Fruit fly (Drosophila melanogaster): ENCODE results near the gene gcm2.

Gene gcm2

DNA sequence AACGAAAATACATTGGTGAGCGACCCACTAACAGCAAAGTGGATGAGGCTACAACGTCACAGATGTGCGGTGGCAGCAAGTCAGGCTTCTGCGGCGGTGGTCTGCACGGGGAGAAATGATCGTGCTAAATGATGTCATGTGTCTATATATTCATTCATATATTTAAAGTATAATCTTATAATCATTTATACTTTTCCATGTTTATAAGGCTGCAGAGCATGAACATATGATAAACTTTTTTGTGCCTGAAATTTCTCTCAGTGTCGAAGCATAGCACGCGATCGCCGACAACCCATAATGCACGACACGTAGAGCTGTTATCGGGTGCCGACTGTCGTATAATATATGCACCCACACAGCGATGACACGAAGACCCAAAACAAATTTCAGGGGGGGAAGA, 10.0 kb upstream of the gcm2 start (continued):
- peak; percentile 76 for TF ChIP-seq CG4424 (GFP tag; optimal IDR thresholded peaks at IDR 0.05)
- no peak for TF ChIP-seq hbn (GFP tag; IDR thresholded peaks at IDR 0.05; ENCODE audit: partially characterized antibody)
- TF ChIP-seq CG10654 (GFP tag; optimal IDR thresholded peaks at IDR 0.05) = peak; percentile 6
- TF ChIP-seq Lhr (GFP tag; optimal IDR thresholded peaks at IDR 0.05) = peak; percentile 31
- peak; percentile 86 for TF ChIP-seq CG10979 (tag; optimal IDR thresholded peaks at IDR 0.05)
- peak; percentile 31 for TF ChIP-seq CG18764 (GFP tag; optimal IDR thresholded peaks at IDR 0.05)
- TF ChIP-seq gro (GFP tag; optimal IDR thresholded peaks at IDR 0.05) = no peak
- TF ChIP-seq sc (optimal IDR thresholded peaks at IDR 0.05) = no peak
- peak; percentile 53 for TF ChIP-seq sc (GFP tag; optimal IDR thresholded peaks at IDR 0.05)
- 0 out of 2 replicates have a peak, but pooled peaks have one; percentile 19 for TF ChIP-seq gsb (GFP tag; IDR thresholded peaks at IDR 0.05)
- no peak for TF ChIP-seq mam (GFP tag; optimal IDR thresholded peaks at IDR 0.05)
- TF ChIP-seq ssp (GFP tag; IDR thresholded peaks at IDR 0.05) = peak; percentile 70
- no peak for TF ChIP-seq CG6791 (GFP tag; IDR thresholded peaks at IDR 0.05; ENCODE audit: partially characterized antibody)
- peak; percentile 14 for TF ChIP-seq CG16863 (GFP tag; optimal IDR thresholded peaks at IDR 0.05)
- peak; percentile 80 for TF ChIP-seq CG14667 (GFP tag; IDR thresholded peaks at IDR 0.05)
- peak; percentile 53; the same call in 1 of the 2 replicates for TF ChIP-seq CG14441 (GFP tag; IDR thresholded peaks at IDR 0.05)
- no peak for TF ChIP-seq CG17912 (GFP tag; optimal IDR thresholded peaks at IDR 0.05)
- peak; percentile 72; the same call in 1 of the 2 replicates for TF ChIP-seq peb (GFP tag; IDR thresholded peaks at IDR 0.05)
- peak; percentile 87 for TF ChIP-seq CG17328 (GFP tag; IDR thresholded peaks at IDR 0.05)
- TF ChIP-seq kni (GFP tag; optimal IDR thresholded peaks at IDR 0.05) = no peak
- peak; percentile 83 for TF ChIP-seq croc (GFP tag; conservative IDR thresholded peaks at IDR 0.05)
- TF ChIP-seq lola (GFP tag; optimal IDR thresholded peaks at IDR 0.05) = peak in 1 of 3 experiments; percentile 81
- peak; percentile 90 for TF ChIP-seq ci (GFP tag; IDR thresholded peaks at IDR 0.05)
- TF ChIP-seq prd (optimal IDR thresholded peaks at IDR 0.05) = no peak
- TF ChIP-seq prd (GFP tag; IDR thresholded peaks at IDR 0.05) = peak; percentile 94
- TF ChIP-seq CG15011 (GFP tag; optimal IDR thresholded peaks at IDR 0.05) = no peak
- no peak for TF ChIP-seq bigmax (GFP tag; optimal IDR thresholded peaks at IDR 0.05)
- peak in 1 of 2 experiments; percentile 34 for TF ChIP-seq dpn (GFP tag; optimal IDR thresholded peaks at IDR 0.05)
- no peak for TF ChIP-seq CG11560 (tag; IDR thresholded peaks at IDR 0.05)
- TF ChIP-seq Bdp1 (GFP tag; optimal IDR thresholded peaks at IDR 0.05) = no peak
- TF ChIP-seq Vsx1 (GFP tag; optimal IDR thresholded peaks at IDR 0.05) = peak; percentile 29
- no peak for TF ChIP-seq cato (GFP tag; optimal IDR thresholded peaks at IDR 0.05; ENCODE audit: borderline replicate concordance)
- TF ChIP-seq CG12391 (tag; optimal IDR thresholded peaks at IDR 0.05) = peak; percentile 71
- TF ChIP-seq zfh2 (GFP tag; optimal IDR thresholded peaks at IDR 0.05) = no peak
- TF ChIP-seq repo (GFP tag; optimal IDR thresholded peaks at IDR 0.05) = no peak
- TF ChIP-seq Taf1 (GFP tag; IDR thresholded peaks at IDR 0.05) = no peak
- peak; percentile 58; the same call in 2 of the 3 replicates for TF ChIP-seq CG11695 (GFP tag; IDR thresholded peaks at IDR 0.05)
- TF ChIP-seq CG1647 (GFP tag; optimal IDR thresholded peaks at IDR 0.05) = no peak
- peak; percentile 67 for TF ChIP-seq dysf (GFP tag; IDR thresholded peaks at IDR 0.05)
- TF ChIP-seq ac (GFP tag; optimal IDR thresholded peaks at IDR 0.05) = peak; percentile 65
- no peak for TF ChIP-seq Dip3 (GFP tag; optimal IDR thresholded peaks at IDR 0.05)
- TF ChIP-seq CG7839 (tag; optimal IDR thresholded peaks at IDR 0.05) = peak; percentile 67
- TF ChIP-seq Lim3 (GFP tag; IDR thresholded peaks at IDR 0.05) = no peak
- peak; percentile 37; the same call in 1 of the 2 replicates for TF ChIP-seq Rfx (GFP tag; IDR thresholded peaks at IDR 0.05)
- TF ChIP-seq CG11085 (GFP tag; IDR thresholded peaks at IDR 0.05) = no peak
- no peak for TF ChIP-seq cas (GFP tag; IDR thresholded peaks at IDR 0.05)
- TF ChIP-seq CG33557 (GFP tag; optimal IDR thresholded peaks at IDR 0.05) = peak; percentile 73
- no peak for TF ChIP-seq Trl (optimal IDR thresholded peaks at IDR 0.05)
- no peak for TF ChIP-seq Trl (GFP tag; optimal IDR thresholded peaks at IDR 0.05)
- peak; percentile 86 for TF ChIP-seq CG15696 (tag; optimal IDR thresholded peaks at IDR 0.05)
- peak; percentile 21 for TF ChIP-seq CG11723 (GFP tag; optimal IDR thresholded peaks at IDR 0.05)
- TF ChIP-seq danr (GFP tag; IDR thresholded peaks at IDR 0.05) = 0 out of 2 replicates have a peak, but pooled peaks have one; percentile 19

All from whole organism, embryonic.